Worm (Caenorhabditis elegans) whole organism, midembryonic: ENCODE measurements around the gene T25D1.1.

Experiments used
- T22C8.4 ChIP-seq: fragments of 200-800 bp; sonication (Bioruptor generic); IDR thresholded peaks from 2 replicates; pipeline ENCODE4 v1.3.6; 2022; ENCODE audit warnings: missing genetic modification characterization, missing compliant biosample characterization
- cog-1 ChIP-seq: sonication (generic microtip); optimal IDR thresholded peaks from 2 replicates; lab custom pipeline; 2016; ENCODE audit warnings: missing genetic modification characterization, missing compliant biosample characterization
- klf-2 ChIP-seq: fragments of 200-800 bp; sonication (Bioruptor generic); conservative IDR thresholded peaks from 2 replicates; pipeline ENCODE4 v1.3.6; 2022; ENCODE audit warnings: missing genetic modification reagents, missing genetic modification characterization, missing compliant biosample characterization
- med-1 ChIP-seq: sonication (generic microtip); optimal IDR thresholded peaks from 2 replicates; lab custom pipeline; 2017; ENCODE audit warnings: missing genetic modification characterization, mild to moderate bottlenecking, missing compliant biosample characterization, antibody characterized with exemption, missing genetic modification reagents; ENCODE audit not compliant: insufficient read depth
- tab-1 ChIP-seq: fragments of 200-800 bp; sonication (Bioruptor generic); IDR thresholded peaks from 2 replicates; pipeline ENCODE4 v1.3.6; 2022; ENCODE audit warnings: missing genetic modification characterization, missing compliant biosample characterization
- ztf-23 ChIP-seq: fragments of 200-800 bp; sonication (Bioruptor generic); IDR thresholded peaks from 2 replicates; pipeline ENCODE4 v1.3.6; 2022; ENCODE audit warnings: missing genetic modification reagents, missing genetic modification characterization, missing compliant biosample characterization

ce11 chrX:16490753-16491152 lies 28.9 kb upstream of the T25D1.1 start:
- TF ChIP-seq ztf-23 (GFP tag; lab: Robert Waterston, UW) (no peak), T22C8.4 (GFP tag; lab: Robert Waterston, UW) (no peak), klf-2 (no peak), med-1 (GFP tag; lab: Kevin White, UChicago) (no peak), tab-1 (GFP tag; lab: Robert Waterston, UW) (no peak), cog-1 (tag; lab: Kevin White, UChicago) (no peak)
